Worm (Caenorhabditis elegans): ENCODE measurements around the gene hint-3.

DNA sequence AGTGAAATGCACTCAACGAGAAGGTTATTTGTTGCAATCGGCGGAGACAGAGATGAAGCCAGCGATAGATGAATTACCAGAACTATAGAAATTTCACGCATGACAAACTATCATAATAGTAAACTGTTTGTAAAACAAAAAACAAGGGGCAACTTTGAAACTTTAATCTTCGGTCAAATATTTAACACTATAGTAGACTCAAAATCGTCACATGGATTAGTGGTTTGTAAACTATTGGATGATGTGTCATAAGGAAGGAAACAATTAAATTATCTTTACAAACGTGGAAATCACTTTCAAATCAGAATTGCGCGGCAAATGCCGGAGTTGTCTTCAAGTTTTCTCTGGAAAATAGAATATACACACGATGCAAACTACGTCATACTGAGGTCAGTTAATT, 42.6 kb upstream of the hint-3 start, which contains the start of gene ZK105.5:
- TF ChIP-seq K09A11.1 (tag; optimal IDR thresholded peaks at IDR 0.05; ENCODE audit: insufficient read depth) = no peak
- TF ChIP-seq ceh-18 (tag; optimal IDR thresholded peaks at IDR 0.05) = no peak
- TF ChIP-seq ceh-2 (tag; optimal IDR thresholded peaks at IDR 0.05) = no peak
- no peak for TF ChIP-seq hlh-8 (tag; optimal IDR thresholded peaks at IDR 0.05)
- TF ChIP-seq C08G9.2 (tag; optimal IDR thresholded peaks at IDR 0.05) = no peak
